Worm (Caenorhabditis elegans): ENCODE results near the gene cyp-33C11.

cyp-33C11 gene

ce11 chrV:743348-743747 lies 30.6 kb upstream of the cyp-33C11 start, which contains the start of gene str-134:
str-134 (plus strand) TSS chrV:743648.
- TF ChIP-seq Y48G9A.11 (GFP tag; IDR thresholded peaks at IDR 0.05), result no peak
- no peak for TF ChIP-seq lin-39 (tag; optimal IDR thresholded peaks at IDR 0.05)
- TF ChIP-seq mxl-3 (GFP tag; optimal IDR thresholded peaks at IDR 0.05), result no peak
- no peak for TF ChIP-seq ZK337.2 (GFP tag; IDR thresholded peaks at IDR 0.05)
- TF ChIP-seq Y75B8A.6 (GFP tag; IDR thresholded peaks at IDR 0.05), result no peak
- no peak for TF ChIP-seq nhr-6 (tag; optimal IDR thresholded peaks at IDR 0.05)
- no peak for TF ChIP-seq nhr-11 (tag; optimal IDR thresholded peaks at IDR 0.05)
- no peak for TF ChIP-seq ctbp-1 (GFP tag; IDR thresholded peaks at IDR 0.05)
- TF ChIP-seq lin-15B (tag; optimal IDR thresholded peaks at IDR 0.05), result no peak
- no peak for TF ChIP-seq nhr-111 (GFP tag; optimal IDR thresholded peaks at IDR 0.05)
- TF ChIP-seq nhr-10 (tag; optimal IDR thresholded peaks at IDR 0.05), result no peak
- no peak for TF ChIP-seq ceh-82 (tag; optimal IDR thresholded peaks at IDR 0.05)
- TF ChIP-seq lsy-2 (tag; optimal IDR thresholded peaks at IDR 0.05), result no peak

- no peak for TF ChIP-seq snpc-4 (tag; optimal IDR thresholded peaks at IDR 0.05)
- no peak for TF ChIP-seq unc-39 (tag; optimal IDR thresholded peaks at IDR 0.05)
- no peak for TF ChIP-seq nhr-28 (tag; optimal IDR thresholded peaks at IDR 0.05)
- no peak for TF ChIP-seq daf-19 (GFP tag; conservative IDR thresholded peaks at IDR 0.05)
- no peak for TF ChIP-seq lin-15B (tag; optimal IDR thresholded peaks at IDR 0.05)
- no peak for TF ChIP-seq T26A8.4 (GFP tag; IDR thresholded peaks at IDR 0.05)
- TF ChIP-seq daf-8 (GFP tag; IDR thresholded peaks at IDR 0.05), result no peak
- no peak for TF ChIP-seq lin-13 (GFP tag; optimal IDR thresholded peaks at IDR 0.05)
- TF ChIP-seq nhr-237 (tag; optimal IDR thresholded peaks at IDR 0.05), result no peak
- TF ChIP-seq skn-1 (tag; optimal IDR thresholded peaks at IDR 0.05), result no peak
- TF ChIP-seq attf-4 (tag; optimal IDR thresholded peaks at IDR 0.05), result no peak
- no peak for TF ChIP-seq R02D3.7 (tag; optimal IDR thresholded peaks at IDR 0.05)
- no peak for TF ChIP-seq sdz-12 (GFP tag; optimal IDR thresholded peaks at IDR 0.05)
- TF ChIP-seq ZK546.5 (tag; optimal IDR thresholded peaks at IDR 0.05), result no peak
- no peak for TF ChIP-seq nhr-6 (tag; optimal IDR thresholded peaks at IDR 0.05)
- TF ChIP-seq aly-2 (tag; optimal IDR thresholded peaks at IDR 0.05), result no peak
- TF ChIP-seq F37D6.2 (tag; optimal IDR thresholded peaks at IDR 0.05), result no peak
- TF ChIP-seq php-3 (GFP tag; IDR thresholded peaks at IDR 0.05), result no peak
- no peak for TF ChIP-seq ceh-32 (tag; optimal IDR thresholded peaks at IDR 0.05; ENCODE audit: poor library complexity)
Measured at ce11 chrV:741820-742219, 29.0 kb upstream of the cyp-33C11 start, which contains the start of gene C05E4.7. C05E4.7 (plus strand) TSS chrV:742120.

ce11 chrV:738770-739169 lies 26.0 kb upstream of the cyp-33C11 start, which contains the start of gene srj-24:
srj-24 (minus strand) TSS chrV:738870.
- no peak for TF ChIP-seq lin-29 (GFP tag; IDR thresholded peaks at IDR 0.05)
- no peak for TF ChIP-seq unc-39 (tag; optimal IDR thresholded peaks at IDR 0.05)

DNA sequence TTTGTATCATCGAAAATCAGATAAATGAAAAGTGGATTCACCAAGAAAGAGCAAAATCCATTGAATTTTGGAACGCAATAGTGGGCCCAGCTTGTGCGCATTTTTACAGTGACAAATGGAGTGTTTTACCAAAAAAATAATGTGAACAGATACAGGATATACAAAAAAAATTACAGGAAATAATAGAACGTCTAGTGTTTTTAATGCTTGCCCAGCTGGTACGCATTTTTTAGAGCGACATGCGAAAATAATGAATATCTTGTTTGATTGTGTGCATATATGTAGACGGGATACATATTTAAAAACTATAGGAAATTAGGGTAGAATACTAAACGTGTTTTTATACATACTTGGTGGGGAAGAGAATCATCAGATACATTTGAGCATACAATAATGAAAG lies 23.4 kb upstream of the cyp-33C11 start, which contains the start of gene srj-25:
Gene srj-25 (minus strand): TSS at position 101 of the 400 bp plus-strand sequence.
- TF ChIP-seq ceh-62 (tag; optimal IDR thresholded peaks at IDR 0.05) (no peak), ZK546.5 (tag; optimal IDR thresholded peaks at IDR 0.05) (no peak), daf-19 (GFP tag; conservative IDR thresholded peaks at IDR 0.05) (no peak), ceh-20 (GFP tag; IDR thresholded peaks at IDR 0.05) (no peak), daf-12 (tag; optimal IDR thresholded peaks at IDR 0.05) (no peak), ces-1 (GFP tag; optimal IDR thresholded peaks at IDR 0.05) (no peak), lir-3 (tag; optimal IDR thresholded peaks at IDR 0.05) (no peak), rbr-2 (tag; optimal IDR thresholded peaks at IDR 0.05) (no peak), ama-1 (optimal IDR thresholded peaks at IDR 0.05) (no peak), lin-13 (GFP tag; optimal IDR thresholded peaks at IDR 0.05) (no peak), aly-2 (tag; optimal IDR thresholded peaks at IDR 0.05) (no peak), set-16 (GFP tag; IDR thresholded peaks at IDR 0.05) (no peak), hmg-1.1 (GFP tag; IDR thresholded peaks at IDR 0.05) (no peak), ztf-7 (tag; optimal IDR thresholded peaks at IDR 0.05) (no peak), pqm-1 (tag; optimal IDR thresholded peaks at IDR 0.05) (no peak), unc-130 (GFP tag; optimal IDR thresholded peaks at IDR 0.05) (no peak), snpc-1.2 (GFP tag; IDR thresholded peaks at IDR 0.05) (no peak), dpl-1 (GFP tag; optimal IDR thresholded peaks at IDR 0.05) (no peak), nhr-42 (GFP tag; IDR thresholded peaks at IDR 0.05) (no peak), ztf-11 (tag; optimal IDR thresholded peaks at IDR 0.05) (no peak)
